Worm (Caenorhabditis elegans) whole organism, midembryonic: ENCODE data around the gene F35E8.6.

ENCODE experiments used
- cog-1 ChIP-seq: sonication (generic microtip); optimal IDR thresholded peaks from 2 replicates; lab custom pipeline; 2016; ENCODE audit warnings: missing genetic modification characterization, missing compliant biosample characterization
- flt-1 ChIP-seq: fragments of 200-800 bp; sonication (Bioruptor generic); IDR thresholded peaks from 2 replicates; pipeline ENCODE4 v1.3.6; 2022; ENCODE audit warnings: missing genetic modification characterization, missing compliant biosample characterization
- klf-2 ChIP-seq: fragments of 200-800 bp; sonication (Bioruptor generic); conservative IDR thresholded peaks from 2 replicates; pipeline ENCODE4 v1.3.6; 2022; ENCODE audit warnings: missing genetic modification reagents, missing genetic modification characterization, missing compliant biosample characterization
- tab-1 ChIP-seq: fragments of 200-800 bp; sonication (Bioruptor generic); IDR thresholded peaks from 2 replicates; pipeline ENCODE4 v1.3.6; 2022; ENCODE audit warnings: missing genetic modification characterization, missing compliant biosample characterization
- ztf-23 ChIP-seq: fragments of 200-800 bp; sonication (Bioruptor generic); IDR thresholded peaks from 2 replicates; pipeline ENCODE4 v1.3.6; 2022; ENCODE audit warnings: missing genetic modification reagents, missing genetic modification characterization, missing compliant biosample characterization
- ztf-29 ChIP-seq: fragments of 200-800 bp; sonication (Bioruptor generic); IDR thresholded peaks from 2 replicates; pipeline ENCODE4 v1.3.6; 2022; ENCODE audit warnings: missing genetic modification reagents, missing genetic modification characterization, missing compliant biosample characterization

DNA sequence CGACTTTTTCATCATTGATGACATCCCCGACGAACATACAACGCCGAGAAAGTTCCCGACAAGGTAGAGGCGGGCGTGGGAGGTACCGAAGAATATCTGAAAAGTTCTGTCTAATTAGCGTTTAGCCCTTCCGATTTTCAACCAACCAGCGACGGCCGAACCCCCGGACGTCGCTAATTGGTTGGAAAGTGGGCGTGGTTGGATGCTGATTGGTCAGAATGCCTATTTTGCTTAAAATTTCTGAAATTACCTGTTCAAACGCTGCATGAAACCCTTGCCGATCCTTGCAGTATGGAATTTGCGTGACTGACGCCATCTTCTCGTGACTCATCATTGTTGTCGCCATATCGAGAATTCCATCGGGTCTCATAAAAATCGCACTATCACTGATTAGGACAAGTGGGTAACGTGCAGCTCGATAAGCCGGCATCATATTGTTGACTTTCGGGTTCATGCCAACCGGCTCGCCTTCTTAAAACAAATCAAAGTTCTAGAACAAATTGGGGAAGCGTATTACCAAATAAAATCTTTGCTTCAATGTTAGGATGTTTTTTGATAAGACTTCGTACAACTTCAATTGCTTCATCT is 24.1 kb upstream of the F35E8.6 start:
- TF ChIP-seq klf-2 (GFP tag; lab: Robert Waterston, UW) (no peak), cog-1 (no peak), ztf-29 (GFP tag; lab: Robert Waterston, UW) (no peak), ztf-23 (GFP tag; lab: Robert Waterston, UW) (no peak), tab-1 (GFP tag; lab: Robert Waterston, UW) (no peak), flt-1 (no peak)
